Worm (Caenorhabditis elegans) whole organism, late embryonic: ENCODE data around the gene rab-1.

ENCODE experiments used
- K09A11.1 ChIP-seq: sonication (generic microtip); optimal IDR thresholded peaks from 2 replicates; lab custom pipeline; 2017; ENCODE audit warnings: antibody characterized with exemption, mild to moderate bottlenecking, missing genetic modification characterization, missing compliant biosample characterization; ENCODE audit not compliant: insufficient read depth
- ahr-1 ChIP-seq: sonication (generic microtip); optimal IDR thresholded peaks from 2 replicates; lab custom pipeline; 2016; ENCODE audit warnings: missing genetic modification characterization, missing compliant biosample characterization
- ama-1 ChIP-seq: fragments of 150-350 bp; optimal IDR thresholded peaks from 2 replicates; lab custom pipeline; 2014
- ceh-14 ChIP-seq: sonication (generic microtip); optimal IDR thresholded peaks from 2 replicates; lab custom pipeline; 2016; ENCODE audit warnings: missing genotype, missing genetic modification characterization, missing compliant biosample characterization
- ceh-19 ChIP-seq: fragments of 200-800 bp; sonication (Bioruptor generic); optimal IDR thresholded peaks from 2 replicates; lab custom pipeline; 2018; ENCODE audit warnings: mild to moderate bottlenecking, missing genetic modification characterization, missing compliant biosample characterization
- ceh-2 ChIP-seq: sonication (generic microtip); optimal IDR thresholded peaks from 2 replicates; lab custom pipeline; 2016; ENCODE audit warnings: missing genotype, missing genetic modification characterization, missing compliant biosample characterization
- ceh-22 ChIP-seq: sonication (generic microtip); optimal IDR thresholded peaks from 2 replicates; lab custom pipeline; 2017; ENCODE audit warnings: missing biosample characterization, missing genetic modification characterization
- ceh-24 ChIP-seq: sonication (generic microtip); optimal IDR thresholded peaks from 2 replicates; lab custom pipeline; 2016; ENCODE audit warnings: mild to moderate bottlenecking, missing genetic modification characterization, missing compliant biosample characterization
- ceh-30 ChIP-seq: fragments of 150-350 bp; optimal IDR thresholded peaks from 2 replicates; lab custom pipeline; 2014; ENCODE audit warnings: missing biosample characterization, missing genetic modification characterization
- ceh-31 ChIP-seq: sonication (generic microtip); optimal IDR thresholded peaks from 2 replicates; lab custom pipeline; 2016; ENCODE audit warnings: missing genetic modification characterization, missing compliant biosample characterization
- ceh-9 ChIP-seq: sonication (generic microtip); optimal IDR thresholded peaks from 2 replicates; lab custom pipeline; 2016; ENCODE audit warnings: mild to moderate bottlenecking, missing genetic modification characterization, inconsistent platforms, missing compliant biosample characterization
- ets-4 ChIP-seq: sonication (generic microtip); optimal IDR thresholded peaks from 2 replicates; lab custom pipeline; 2016; ENCODE audit warnings: missing genetic modification characterization, missing compliant biosample characterization
- eyg-1 ChIP-seq: sonication (generic microtip); optimal IDR thresholded peaks from 2 replicates; lab custom pipeline; 2016; ENCODE audit warnings: missing genotype, missing genetic modification characterization, missing compliant biosample characterization
- fkh-10 ChIP-seq: fragments of 150-350 bp; optimal IDR thresholded peaks from 2 replicates; lab custom pipeline; 2014; ENCODE audit warnings: missing biosample characterization, missing genetic modification reagents, missing genetic modification characterization
- fkh-6 ChIP-seq: sonication (generic microtip); optimal IDR thresholded peaks from 2 replicates; lab custom pipeline; 2016; ENCODE audit warnings: missing genetic modification characterization, missing compliant biosample characterization
- hlh-6 ChIP-seq: sonication (generic microtip); optimal IDR thresholded peaks from 2 replicates; lab custom pipeline; 2016; ENCODE audit warnings: missing genotype, missing genetic modification characterization, missing compliant biosample characterization
- nfya-1 ChIP-seq: sonication (generic microtip); optimal IDR thresholded peaks from 2 replicates; lab custom pipeline; 2017; ENCODE audit warnings: missing genetic modification characterization, mild to moderate bottlenecking, missing compliant biosample characterization, antibody characterized with exemption, moderate library complexity
- odd-2 ChIP-seq: sonication (generic microtip); optimal IDR thresholded peaks from 2 replicates; lab custom pipeline; 2017; ENCODE audit warnings: antibody characterized with exemption, mild to moderate bottlenecking, missing genetic modification characterization, missing compliant biosample characterization
- pag-3 ChIP-seq: sonication (generic microtip); optimal IDR thresholded peaks from 2 replicates; lab custom pipeline; 2016; ENCODE audit warnings: missing compliant biosample characterization, missing genetic modification characterization, borderline replicate concordance
- pha-2 ChIP-seq: sonication (generic microtip); optimal IDR thresholded peaks from 2 replicates; lab custom pipeline; 2017; ENCODE audit warnings: mild to moderate bottlenecking, missing genetic modification characterization, missing compliant biosample characterization
- ref-2 ChIP-seq: sonication (generic microtip); optimal IDR thresholded peaks from 2 replicates; lab custom pipeline; 2016; ENCODE audit warnings: missing genetic modification characterization, missing compliant biosample characterization
- rnt-1 ChIP-seq: sonication (generic microtip); optimal IDR thresholded peaks from 2 replicates; lab custom pipeline; 2016; ENCODE audit warnings: missing genetic modification characterization, missing compliant biosample characterization
- sox-4 ChIP-seq: sonication (generic microtip); optimal IDR thresholded peaks from 2 replicates; lab custom pipeline; 2017; ENCODE audit warnings: mild to moderate bottlenecking, missing genetic modification characterization, inconsistent platforms, missing compliant biosample characterization
- syd-9 ChIP-seq: sonication (generic microtip); optimal IDR thresholded peaks from 2 replicates; lab custom pipeline; 2016; ENCODE audit warnings: mild to moderate bottlenecking, missing genetic modification characterization, moderate library complexity, missing compliant biosample characterization
- tbx-7 ChIP-seq: sonication (generic microtip); optimal IDR thresholded peaks from 2 replicates; lab custom pipeline; 2016; ENCODE audit warnings: missing genotype, missing genetic modification characterization, missing compliant biosample characterization
- ttx-3 ChIP-seq: sonication (generic microtip); optimal IDR thresholded peaks from 2 replicates; lab custom pipeline; 2016; ENCODE audit warnings: missing genetic modification reagents, missing genetic modification characterization, missing compliant biosample characterization
- unc-42 ChIP-seq: sonication (generic microtip); optimal IDR thresholded peaks from 2 replicates; lab custom pipeline; 2016; ENCODE audit warnings: missing genotype, missing genetic modification characterization, missing compliant biosample characterization
- unc-55 ChIP-seq: sonication (generic microtip); optimal IDR thresholded peaks from 2 replicates; lab custom pipeline; 2017; ENCODE audit warnings: missing biosample characterization, missing genetic modification reagents, missing genetic modification characterization
- zip-5 ChIP-seq: sonication (generic microtip); optimal IDR thresholded peaks from 2 replicates; lab custom pipeline; 2016; ENCODE audit warnings: missing genetic modification characterization, missing compliant biosample characterization

Gene rab-1

ce11 chrV:1228884-1229662 is 34.7 kb downstream of the rab-1 start:
- TF ChIP-seq unc-55 (GFP tag; lab: Kevin White, UChicago), result peak; percentile 45
- TF ChIP-seq pha-2 (tag; lab: Kevin White, UChicago), result no peak

ce11 chrV:1227756-1228665 is 35.8 kb downstream of the rab-1 start:
- peak; percentile 5 for TF ChIP-seq ceh-31
- no peak for TF ChIP-seq odd-2 (tag; lab: Kevin White, UChicago)
- TF ChIP-seq ttx-3 (tag; lab: Kevin White, UChicago), result no peak
- no peak for TF ChIP-seq ceh-22 (tag; lab: Kevin White, UChicago)
- peak; percentile 5 for TF ChIP-seq unc-55 (GFP tag; lab: Kevin White, UChicago)
- no peak for TF ChIP-seq ceh-9 (tag; lab: Kevin White, UChicago)
- no peak for TF ChIP-seq eyg-1 (tag; lab: Kevin White, UChicago)
- peak; percentile 79 for TF ChIP-seq unc-42 (tag; lab: Kevin White, UChicago)
- no peak for TF ChIP-seq ama-1 (lab: Kevin White, UChicago)
- no peak for TF ChIP-seq syd-9
- TF ChIP-seq ceh-24 (tag; lab: Kevin White, UChicago), result no peak

DNA sequence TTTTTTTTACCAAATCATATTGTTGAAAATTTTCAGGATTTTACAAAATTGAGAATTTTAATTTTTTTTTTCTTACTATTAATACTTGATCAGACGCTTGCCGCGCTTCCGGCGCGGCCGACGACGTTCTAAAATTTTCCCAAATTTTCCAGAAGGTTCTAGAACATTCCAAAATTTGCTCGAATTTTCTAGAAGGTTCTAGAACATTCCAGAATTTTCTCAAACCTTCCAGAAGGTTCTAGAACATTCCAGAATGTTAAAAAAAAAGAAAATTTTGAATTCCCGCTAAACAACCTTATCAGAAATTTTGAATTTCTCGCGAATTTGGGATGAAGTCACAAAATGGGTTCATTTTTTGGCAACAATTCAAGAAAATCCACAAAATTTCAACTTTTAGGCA is 37.5 kb downstream of the rab-1 start:
- TF ChIP-seq ama-1 (lab: Kevin White, UChicago) (no peak), nfya-1 (tag; lab: Kevin White, UChicago) (no peak), fkh-10 (GFP tag; lab: Kevin White, UChicago) (no peak), ceh-22 (tag; lab: Kevin White, UChicago) (no peak), ceh-30 (tag; lab: Kevin White, UChicago) (no peak), pag-3 (no peak), ahr-1 (tag; lab: Kevin White, UChicago) (no peak), zip-5 (tag; lab: Kevin White, UChicago) (no peak), odd-2 (tag; lab: Kevin White, UChicago) (no peak), rnt-1 (no peak), sox-4 (no peak), ets-4 (no peak), K09A11.1 (tag; lab: Kevin White, UChicago) (no peak)

- TF ChIP-seq ceh-14 (tag; lab: Kevin White, UChicago) (no peak), unc-42 (tag; lab: Kevin White, UChicago) (peak; percentile 81)
Observed at ce11 chrV:1223559-1223958, 40.2 kb downstream of the rab-1 start.

DNA sequence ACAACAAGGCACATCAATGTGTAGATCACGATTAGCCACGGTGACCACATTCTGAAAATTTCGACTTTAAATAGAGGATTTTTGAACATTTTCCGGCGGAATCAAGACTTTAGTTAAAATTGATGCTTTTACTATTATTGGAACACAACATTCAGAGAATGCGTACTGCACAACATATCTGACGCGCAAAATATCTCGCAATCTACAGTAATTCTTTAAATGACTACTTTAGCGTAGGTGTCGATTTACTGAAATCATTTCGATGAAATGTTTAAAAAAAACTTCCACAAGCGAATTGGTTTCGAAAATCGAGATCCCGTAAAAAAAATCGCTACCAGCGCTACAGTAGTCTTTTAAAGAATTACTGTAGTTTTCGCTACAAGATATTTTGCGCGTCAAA is 43.3 kb downstream of the rab-1 start, which contains the start of gene Y50D4A.10:
Gene Y50D4A.10 (minus strand): TSS at position 57 of the 400 bp plus-strand sequence.
- TF ChIP-seq ceh-22 (tag; lab: Kevin White, UChicago) (no peak), ceh-19 (no peak), ceh-30 (tag; lab: Kevin White, UChicago) (no peak), ref-2 (no peak), ceh-2 (tag; lab: Kevin White, UChicago) (no peak), hlh-6 (tag; lab: Kevin White, UChicago) (no peak), tbx-7 (tag; lab: Kevin White, UChicago) (no peak), unc-42 (tag; lab: Kevin White, UChicago) (no peak), fkh-6 (tag; lab: Kevin White, UChicago) (no peak), ceh-9 (tag; lab: Kevin White, UChicago) (no peak)
